Fruit fly (Drosophila melanogaster) ovary, adult (tissue): ENCODE measurements around the gene CG7907.

ENCODE experiments used
- CG17801 ChIP-seq: fragments of 200-800 bp; optimal IDR thresholded peaks from 2 replicates; lab custom pipeline; 2019; ENCODE audit warnings: missing biosample characterization, mild to moderate bottlenecking, missing genetic modification characterization, moderate library complexity; ENCODE audit not compliant: partially characterized antibody

Gene CG7907

dm6 chr3R:21392221-21392620 is 11.3 kb upstream of the CG7907 start:
- no peak for TF ChIP-seq CG17801 (GFP tag; lab: Kevin White, UChicago)

dm6 chr3R:21393005-21393729 is 10.4 kb upstream of the CG7907 start:
- no peak for TF ChIP-seq CG17801 (GFP tag; lab: Kevin White, UChicago)

- TF ChIP-seq CG17801 (GFP tag; lab: Kevin White, UChicago) = no peak
These were observed 3.9 kb upstream of the CG7907 start, which contains the start of gene Ugt49B2 for dm6 chr3R:21399642-21400041. Gene Ugt49B2 (minus strand): TSS chr3R:21399742.

DNA sequence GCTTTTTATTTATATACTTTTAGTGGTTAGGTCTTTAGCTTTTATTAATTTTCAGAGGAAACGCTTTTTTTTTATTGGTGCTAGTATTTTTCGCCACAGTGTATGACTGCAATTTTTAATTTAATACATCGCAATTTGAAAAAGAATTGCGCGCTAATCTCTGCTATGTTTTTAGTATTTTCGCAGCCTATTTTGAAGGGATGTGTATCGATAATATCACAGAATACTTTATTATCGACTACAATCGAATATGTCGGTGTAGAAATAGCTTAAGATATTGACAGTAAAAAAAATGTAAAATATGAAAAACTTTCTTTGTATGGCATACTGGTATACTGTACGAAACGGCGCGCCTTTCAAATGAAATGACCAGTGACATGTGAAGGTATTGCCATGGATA is 3.2 kb downstream of the CG7907 start:
- no peak for TF ChIP-seq CG17801 (GFP tag; lab: Kevin White, UChicago)

DNA sequence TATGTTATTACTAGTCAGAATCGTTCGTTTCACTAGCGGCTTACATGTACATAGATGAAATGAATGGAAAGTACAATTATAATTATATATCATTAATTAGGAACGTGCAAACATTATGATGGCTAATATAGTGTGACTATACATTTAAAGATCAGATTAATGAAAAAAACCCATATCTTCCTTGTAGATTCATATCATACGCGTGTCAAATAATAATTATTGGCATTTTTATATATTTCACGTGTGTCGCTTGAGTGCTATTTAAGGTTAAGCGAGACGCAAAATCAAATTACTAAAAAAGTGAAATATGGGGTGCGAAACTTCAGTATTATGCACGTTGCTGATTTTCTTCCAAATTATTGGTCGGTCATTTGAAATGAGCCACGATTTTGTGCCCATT is 3.6 kb downstream of the CG7907 start, which contains the start of gene CheB93a:
Gene CheB93a, plus strand, starts transcription at position 301 of the 400 bp plus-strand sequence.
- no peak for TF ChIP-seq CG17801 (GFP tag; lab: Kevin White, UChicago)

dm6 chr3R:21408372-21408771 is 4.8 kb downstream of the CG7907 start:
- no peak for TF ChIP-seq CG17801 (GFP tag; lab: Kevin White, UChicago)

DNA sequence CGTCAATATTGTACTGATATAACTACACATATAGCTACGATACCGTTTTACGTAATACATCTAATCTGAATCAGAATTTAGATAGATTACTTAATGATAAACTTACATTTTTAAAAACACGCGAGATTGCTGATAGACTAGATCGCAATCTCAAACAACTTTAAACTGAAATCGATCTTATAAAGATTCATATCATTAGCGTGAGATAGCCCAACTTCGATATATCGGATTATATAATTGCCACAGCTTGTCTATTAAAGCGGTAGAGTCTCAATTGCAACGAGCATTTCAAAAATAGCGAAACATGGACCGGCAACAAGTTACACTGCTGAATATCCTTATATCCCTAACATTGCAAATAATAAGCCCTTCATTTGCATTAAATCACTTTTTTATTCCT is 5.3 kb downstream of the CG7907 start, which contains the start of gene CheB93b:
Gene CheB93b, plus strand, starts transcription at position 301 of the 400 bp plus-strand sequence.
- TF ChIP-seq CG17801 (GFP tag; lab: Kevin White, UChicago) = no peak

DNA sequence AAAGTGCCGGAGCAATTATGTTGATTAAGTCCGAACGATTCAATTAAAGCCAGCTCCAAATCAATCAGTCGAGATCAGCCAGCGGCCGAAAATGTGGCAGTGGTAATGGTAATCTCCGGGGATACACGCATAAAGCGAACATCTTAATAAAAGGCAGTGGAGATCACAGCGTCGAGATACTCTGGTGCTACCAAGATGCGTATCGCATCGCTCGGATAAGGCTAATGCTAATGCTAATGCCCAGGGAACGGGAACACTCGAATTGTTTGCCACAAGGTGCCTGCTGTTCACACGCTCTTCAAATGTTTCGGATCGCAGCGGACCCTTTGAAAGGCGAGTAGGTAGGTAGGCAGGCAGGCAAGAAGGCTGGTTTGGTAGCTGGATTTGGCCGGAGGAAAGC is 10.6 kb downstream of the CG7907 start:
- TF ChIP-seq CG17801 (GFP tag; lab: Kevin White, UChicago) = no peak

DNA sequence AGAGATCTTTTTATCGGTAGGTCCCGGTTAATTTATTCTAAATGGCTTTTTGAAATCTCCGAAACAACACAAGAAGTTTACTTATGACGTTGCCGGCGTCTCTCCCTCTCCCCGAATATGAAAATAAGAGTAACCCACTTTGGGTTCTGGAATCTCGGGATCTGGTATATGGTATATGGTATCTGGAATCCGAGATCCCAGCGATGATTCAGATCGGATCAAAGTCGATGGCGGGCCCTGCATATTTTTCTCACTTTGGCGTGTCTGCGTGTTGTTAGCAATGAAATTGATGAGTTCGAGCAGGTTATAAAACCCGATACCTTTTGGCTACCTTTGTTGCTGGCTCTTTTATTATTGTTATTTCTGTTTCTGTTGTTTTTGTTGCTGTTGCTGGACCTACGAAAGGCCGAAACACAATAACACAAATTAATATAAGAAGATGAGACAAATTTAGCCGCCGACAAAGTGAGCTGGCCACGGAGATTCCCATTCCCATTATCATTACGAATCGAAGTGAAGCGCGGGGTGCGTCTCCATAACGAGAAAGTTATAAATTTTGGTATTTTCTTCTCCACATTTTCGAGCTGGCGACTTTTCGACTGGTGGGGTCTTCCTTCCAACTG is 11.6 kb downstream of the CG7907 start:
- TF ChIP-seq CG17801 (GFP tag; lab: Kevin White, UChicago) = no peak

DNA sequence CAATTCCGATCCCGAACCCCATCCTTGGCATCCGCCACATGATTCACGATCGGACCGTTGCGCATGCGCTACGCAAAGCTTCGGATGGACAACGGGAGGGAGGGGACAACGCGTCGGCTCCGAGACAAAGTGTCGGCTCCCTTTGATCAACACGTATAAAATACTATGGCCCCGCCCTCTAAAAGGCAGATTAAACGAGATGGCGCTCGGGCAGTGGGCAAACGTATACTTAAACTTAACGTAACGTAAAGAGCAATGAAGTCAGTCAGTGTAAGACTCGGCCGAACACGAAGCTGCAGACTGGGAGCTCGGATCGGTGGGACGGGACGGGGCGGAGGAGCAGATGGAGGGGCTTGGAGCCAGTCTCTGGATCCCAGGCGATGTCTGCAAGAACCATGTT is 13.4 kb downstream of the CG7907 start:
- TF ChIP-seq CG17801 (GFP tag; lab: Kevin White, UChicago) = no peak

dm6 chr3R:21419258-21419657 is 15.7 kb downstream of the CG7907 start:
- no peak for TF ChIP-seq CG17801 (GFP tag; lab: Kevin White, UChicago)

DNA sequence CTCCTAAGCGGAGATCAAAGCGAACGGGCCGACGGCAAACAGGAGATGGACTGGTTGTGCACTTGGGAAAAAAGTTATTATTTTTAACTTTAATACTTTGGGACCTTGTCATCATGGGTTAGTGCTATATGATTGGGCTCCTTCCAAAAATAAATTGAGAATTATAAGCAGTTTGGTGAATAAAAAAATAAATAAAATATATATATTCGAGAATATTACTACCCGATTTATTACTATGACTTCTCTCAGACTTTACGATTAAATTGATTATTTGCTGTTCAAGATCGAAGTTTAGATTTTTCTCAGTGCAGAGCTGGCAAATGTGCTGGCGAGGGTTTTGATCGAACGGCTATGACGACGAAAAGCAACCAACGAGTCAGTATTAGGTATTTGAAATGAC is 16.4 kb downstream of the CG7907 start:
- TF ChIP-seq CG17801 (GFP tag; lab: Kevin White, UChicago) = no peak

DNA sequence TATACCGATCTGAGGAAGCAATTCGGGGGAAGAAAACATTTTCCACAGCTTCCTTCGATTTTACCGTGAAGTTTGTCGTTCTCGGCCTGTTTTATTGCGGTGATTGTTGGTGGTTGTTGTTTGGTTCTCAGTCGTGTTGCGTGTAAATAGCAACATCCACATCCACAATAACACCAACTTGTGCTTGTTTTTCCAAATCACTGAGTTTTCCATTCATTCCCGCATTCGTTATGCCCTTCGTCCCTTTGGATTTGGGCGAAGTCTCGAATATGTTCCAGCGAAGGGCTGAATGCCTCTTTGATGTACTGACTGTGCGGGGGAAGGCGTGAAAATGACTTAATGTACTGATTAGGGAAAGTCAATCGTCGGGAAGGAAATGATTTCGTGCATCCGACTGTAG is 23.3 kb downstream of the CG7907 start:
- no peak for TF ChIP-seq CG17801 (GFP tag; lab: Kevin White, UChicago)

- no peak for TF ChIP-seq CG17801 (GFP tag; lab: Kevin White, UChicago)
These were observed 30.5 kb downstream of the CG7907 start, which contains the start of gene lbl for dm6 chr3R:21433879-21434559. Gene lbl (minus strand): TSS chr3R:21434133.

dm6 chr3R:21437515-21438090 is 34.1 kb downstream of the CG7907 start:
- TF ChIP-seq CG17801 (GFP tag; lab: Kevin White, UChicago) = no peak
